Fruit fly (Drosophila melanogaster): ENCODE results near the gene CG4565.

CG4565 gene

DNA sequence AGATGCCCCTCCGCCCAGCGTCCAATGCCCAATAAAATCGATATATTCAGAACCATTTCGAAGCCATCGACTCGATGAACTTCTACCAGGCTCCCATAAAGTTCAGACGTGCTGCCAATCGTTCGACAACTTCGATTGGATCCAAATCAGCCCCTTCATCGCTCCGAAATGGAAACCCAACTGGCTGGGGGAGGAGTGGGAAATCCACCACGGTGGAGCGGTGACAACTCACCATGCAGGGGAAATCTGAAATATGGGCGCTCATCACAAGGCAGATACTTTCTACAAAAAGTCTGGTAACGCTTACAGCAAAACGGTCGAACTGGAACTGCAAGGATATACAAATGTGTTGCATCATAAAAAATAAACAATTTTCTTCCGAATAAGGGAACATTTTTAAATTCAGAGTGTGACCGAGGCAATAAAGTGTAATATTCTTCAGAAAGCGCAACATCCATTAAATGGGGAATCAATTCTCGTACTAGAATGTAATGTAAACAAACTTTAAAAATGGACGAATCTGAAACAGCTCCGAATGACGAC is at the start of gene CG4565 (continued):
- no peak for TF ChIP-seq usp (GFP tag; optimal IDR thresholded peaks at IDR 0.05)
- TF ChIP-seq crp (GFP tag; optimal IDR thresholded peaks at IDR 0.05): peak in 1 of 2 experiments; percentile 60
- peak; percentile 79 for TF ChIP-seq Nf-YB (GFP tag; optimal IDR thresholded peaks at IDR 0.05)
- peak; percentile 74 for TF ChIP-seq Med (GFP tag)
- no peak for TF ChIP-seq so (GFP tag; IDR thresholded peaks at IDR 0.05)
- TF ChIP-seq CG6272 (GFP tag; IDR thresholded peaks at IDR 0.05): no peak
- peak; percentile 76 for TF ChIP-seq stwl (tag; optimal IDR thresholded peaks at IDR 0.05)
- TF ChIP-seq CG3163 (GFP tag; optimal IDR thresholded peaks at IDR 0.05): no peak
- TF ChIP-seq run (tag; optimal IDR thresholded peaks at IDR 0.05): no peak
- TF ChIP-seq org-1 (GFP tag; optimal IDR thresholded peaks at IDR 0.05): no peak
- peak; percentile 28 for TF ChIP-seq CG4328 (GFP tag; optimal IDR thresholded peaks at IDR 0.05)
- TF ChIP-seq Eip74EF (GFP tag; optimal IDR thresholded peaks at IDR 0.05): no peak

DNA sequence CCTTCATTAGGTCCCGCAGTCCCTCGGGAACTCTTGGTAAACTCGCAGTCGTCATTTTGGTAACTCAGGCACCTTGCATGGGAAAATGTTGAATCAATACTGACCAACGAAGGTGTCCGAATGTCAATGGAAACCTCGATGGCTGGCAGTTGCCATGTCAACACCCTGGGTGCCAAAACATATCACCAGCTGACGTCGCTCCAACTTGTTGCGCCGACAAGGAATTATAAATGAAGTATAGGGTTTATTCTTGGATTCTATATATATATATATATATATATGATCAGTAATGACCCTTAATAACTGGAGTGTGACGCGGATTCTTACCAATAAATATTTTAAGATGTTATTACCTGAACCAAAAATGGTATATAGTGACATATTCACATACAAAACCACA is 48.7 kb upstream of the CG4565 start, which contains the start of gene CG14692:
TSS of gene CG14692 (minus strand) at position 101 of the 400 bp plus-strand sequence.
- TF ChIP-seq aop (GFP tag; IDR thresholded peaks at IDR 0.05) (no peak), tup (GFP tag; optimal IDR thresholded peaks at IDR 0.05) (no peak), CG30431 (GFP tag; optimal IDR thresholded peaks at IDR 0.05) (no peak), gfzf (GFP tag; optimal IDR thresholded peaks at IDR 0.05) (no peak), tap (tag; optimal IDR thresholded peaks at IDR 0.05) (no peak), pum (GFP tag; optimal IDR thresholded peaks at IDR 0.05) (no peak), CG7357 (GFP tag; IDR thresholded peaks at IDR 0.05) (no peak), CG9609 (GFP tag; optimal IDR thresholded peaks at IDR 0.05) (no peak), CG9727 (GFP tag; optimal IDR thresholded peaks at IDR 0.05) (no peak), tio (GFP tag; optimal IDR thresholded peaks at IDR 0.05) (no peak)

DNA sequence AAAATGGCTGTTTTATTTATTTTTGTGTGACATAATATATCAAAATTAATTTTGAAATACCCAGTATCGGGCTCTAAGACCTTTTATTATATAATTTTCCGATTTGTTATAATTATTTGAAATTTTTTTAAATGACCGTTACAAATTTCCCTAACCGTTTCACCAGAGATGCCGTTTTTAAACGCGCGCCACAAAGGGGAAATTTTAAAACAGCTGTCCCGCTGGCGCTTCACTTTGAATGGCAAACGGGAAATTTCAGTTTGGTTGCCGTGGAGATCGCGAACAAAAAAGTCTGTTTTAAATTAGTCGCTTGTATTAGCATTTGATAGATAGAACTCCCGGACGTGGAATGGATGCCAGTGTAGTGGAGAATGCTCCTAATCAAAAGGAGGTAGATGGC is 37.5 kb upstream of the CG4565 start, which contains the start of the genes CG14693 and TTLL15:
TSS of gene CG14693 (minus strand) at position 16 of the 400 bp plus-strand sequence.
TSS of gene TTLL15 (plus strand) at position 257 of the 400 bp plus-strand sequence.
- TF ChIP-seq stwl (tag; optimal IDR thresholded peaks at IDR 0.05): peak; percentile 21
- TF ChIP-seq E2f2 (GFP tag; IDR thresholded peaks at IDR 0.05): peak; percentile 92
- TF ChIP-seq Rfx (GFP tag; IDR thresholded peaks at IDR 0.05): peak; percentile 44; the same call in 1 of the 2 replicates
- peak; percentile 53 for TF ChIP-seq Blimp-1 (GFP tag; optimal IDR thresholded peaks at IDR 0.05)
- TF ChIP-seq CG10274 (GFP tag; optimal IDR thresholded peaks at IDR 0.05): no peak
- no peak for TF ChIP-seq Drgx (GFP tag; IDR thresholded peaks at IDR 0.05)
- TF ChIP-seq MTF-1 (GFP tag; optimal IDR thresholded peaks at IDR 0.05; ENCODE audit: borderline replicate concordance): no peak
- TF ChIP-seq MESR4 (GFP tag; optimal IDR thresholded peaks at IDR 0.05): peak; percentile 46
- TF ChIP-seq Sry-β (GFP tag; optimal IDR thresholded peaks at IDR 0.05): peak; percentile 85
- no peak for TF ChIP-seq grau (tag; optimal IDR thresholded peaks at IDR 0.05)
- peak; percentile 22 for TF ChIP-seq pzg (GFP tag; optimal IDR thresholded peaks at IDR 0.05)
- peak; percentile 19 to 85 for TF ChIP-seq crp (GFP tag; optimal IDR thresholded peaks at IDR 0.05)
- peak; percentile 32 for TF ChIP-seq trem (tag; optimal IDR thresholded peaks at IDR 0.05)
- TF ChIP-seq Sin3A (optimal IDR thresholded peaks at IDR 0.05): no peak
- peak; percentile 3 for TF ChIP-seq CG4617 (GFP tag; optimal IDR thresholded peaks at IDR 0.05; ENCODE audit: borderline replicate concordance)
- TF ChIP-seq Dp (GFP tag; optimal IDR thresholded peaks at IDR 0.05): peak; percentile 84
- TF ChIP-seq Myb (GFP tag; optimal IDR thresholded peaks at IDR 0.05): peak; percentile 79
- 0 out of 2 replicates have a peak, but pooled peaks have one; percentile 14 for TF ChIP-seq sna (GFP tag; IDR thresholded peaks at IDR 0.05; ENCODE audit: partially characterized antibody)
- no peak for TF ChIP-seq shn (GFP tag; optimal IDR thresholded peaks at IDR 0.05)
- no peak for TF ChIP-seq CG10267 (tag; optimal IDR thresholded peaks at IDR 0.05)
- peak; percentile 23; the same call in 1 of the 2 replicates for TF ChIP-seq MBD-R2 (GFP tag; IDR thresholded peaks at IDR 0.05)
- TF ChIP-seq Ets97D (GFP tag; optimal IDR thresholded peaks at IDR 0.05): peak; percentile 37

All from whole organism, embryonic.